Worm (Caenorhabditis elegans) whole organism, L2 larva: ENCODE measurements around the gene lido-11.

ENCODE experiments used
- Y55F3AM.14 ChIP-seq: fragments of 200-800 bp; sonication (Bioruptor generic); optimal IDR thresholded peaks from 2 replicates; lab custom pipeline; 2018; ENCODE audit warnings: mild to moderate bottlenecking, missing genetic modification characterization, missing compliant biosample characterization
- blmp-1 ChIP-seq: sonication (generic microtip); optimal IDR thresholded peaks from 2 replicates; lab custom pipeline; 2017; ENCODE audit warnings: missing genetic modification characterization, mild to moderate bottlenecking, missing compliant biosample characterization, antibody characterized with exemption, moderate library complexity; ENCODE audit not compliant: insufficient read depth
- ceh-16 ChIP-seq: fragments of 150-350 bp; optimal IDR thresholded peaks from 2 replicates; lab custom pipeline; 2014; ENCODE audit warnings: missing biosample characterization, missing genetic modification characterization
- crh-2 ChIP-seq: sonication (generic microtip); optimal IDR thresholded peaks from 2 replicates; lab custom pipeline; 2017; ENCODE audit warnings: missing biosample characterization, missing genetic modification characterization
- dmd-4 ChIP-seq: sonication (generic microtip); optimal IDR thresholded peaks from 2 replicates; lab custom pipeline; 2017; ENCODE audit warnings: missing biosample characterization, missing genetic modification characterization
- egl-27 ChIP-seq: sonication (generic microtip); optimal IDR thresholded peaks from 3 replicates; lab custom pipeline; 2017; ENCODE audit warnings: missing biosample characterization, missing genetic modification reagents, missing genetic modification characterization
- fos-1 ChIP-seq: fragments of 150-350 bp; optimal IDR thresholded peaks from 2 replicates; lab custom pipeline; 2014; ENCODE audit warnings: missing biosample characterization, missing genetic modification characterization
- mdl-1 ChIP-seq, 2 experiments: fragments of 150-350 bp in 1 of 2; sonication (generic microtip) in 1 of 2; optimal IDR thresholded peaks; 2 replicates each; lab custom pipeline; 2017; ENCODE audit warnings: missing biosample characterization in 2 of 2, missing genetic modification characterization in 2 of 2
- nhr-25 ChIP-seq: fragments of 150-350 bp; sonication (generic microtip); optimal IDR thresholded peaks from 3 replicates; lab custom pipeline; 2014; ENCODE audit warnings: missing biosample characterization, missing genetic modification characterization
- nhr-6 ChIP-seq: fragments of 150-350 bp; optimal IDR thresholded peaks from 2 replicates; lab custom pipeline; 2014; ENCODE audit warnings: missing biosample characterization, missing genetic modification characterization
- sma-9 ChIP-seq, 2 experiments: fragments of 150-350 bp in 1 of 2; sonication (generic microtip) in 1 of 2; optimal IDR thresholded peaks; 2 replicates each; lab custom pipeline; 2014 to 2016; ENCODE audit warnings: missing genetic modification characterization in 2 of 2, mild to moderate bottlenecking in 1 of 2, missing biosample characterization in 1 of 2, missing compliant biosample characterization in 1 of 2, missing genetic modification reagents in 1 of 2, moderate library complexity in 1 of 2
- snpc-4 ChIP-seq: fragments of 150-350 bp; optimal IDR thresholded peaks from 2 replicates; lab custom pipeline; 2014; ENCODE audit warnings: missing biosample characterization, missing genetic modification characterization
- zag-1 ChIP-seq: fragments of 150-350 bp; optimal IDR thresholded peaks from 2 replicates; lab custom pipeline; 2014; ENCODE audit warnings: missing biosample characterization, missing genetic modification characterization

- no peak for TF ChIP-seq nhr-6 (tag; lab: Kevin White, UChicago)
- TF ChIP-seq blmp-1 (tag; lab: Kevin White, UChicago) = no peak
- TF ChIP-seq mdl-1 (tag; optimal IDR thresholded peaks at IDR 0.05; lab: Kevin White, UChicago) = no peak
- TF ChIP-seq Y55F3AM.14 (GFP tag; lab: Kevin White, UChicago) = no peak
- TF ChIP-seq snpc-4 (tag; lab: Kevin White, UChicago) = no peak
- no peak for TF ChIP-seq sma-9 (GFP tag; optimal IDR thresholded peaks at IDR 0.05; lab: Kevin White, UChicago)
- no peak for TF ChIP-seq sma-9 (tag; optimal IDR thresholded peaks at IDR 0.05; lab: Kevin White, UChicago)
- TF ChIP-seq ceh-16 (tag; lab: Kevin White, UChicago) = no peak
- no peak for TF ChIP-seq egl-27
- no peak for TF ChIP-seq nhr-25 (tag; lab: Kevin White, UChicago)
- TF ChIP-seq fos-1 = no peak
- no peak for TF ChIP-seq dmd-4
- no peak for TF ChIP-seq zag-1
- TF ChIP-seq crh-2 = no peak
These were observed 12.1 kb upstream of the lido-11 start, which contains the start of gene K08A2.2 for ce11 chrII:2991555-2992083.
